Fruit fly (Drosophila melanogaster): ENCODE results near the gene CG1840.
A peak's percentile ranks its signal among the peaks of the same experiment; 100 is the strongest.

Gene CG1840

dm6 chrX:11913581-11913980 lies 25.4 kb downstream of the CG1840 start:
- TF ChIP-seq woc (GFP tag; optimal IDR thresholded peaks at IDR 0.05) = peak; percentile 21
- TF ChIP-seq usp (GFP tag; optimal IDR thresholded peaks at IDR 0.05) = no peak
- TF ChIP-seq Dfd (GFP tag; optimal IDR thresholded peaks at IDR 0.05) = no peak

- TF ChIP-seq dsf (GFP tag; optimal IDR thresholded peaks at IDR 0.05; ENCODE audit: borderline replicate concordance) (no peak), fru (GFP tag; optimal IDR thresholded peaks at IDR 0.05) (peak; percentile 77), Myc (optimal IDR thresholded peaks at IDR 0.05) (no peak), tai (GFP tag; optimal IDR thresholded peaks at IDR 0.05) (no peak), Sp1 (GFP tag; optimal IDR thresholded peaks at IDR 0.05) (peak; percentile 95), foxo (GFP tag; optimal IDR thresholded peaks at IDR 0.05) (peak in 1 of 2 experiments; percentile 83), dmrt93B (GFP tag; optimal IDR thresholded peaks at IDR 0.05) (peak; percentile 84), dl (GFP tag; optimal IDR thresholded peaks at IDR 0.05; ENCODE audit: insufficient read depth in 1 of 2, partially characterized antibody in 2 of 2) (no peak), CrebA (GFP tag; optimal IDR thresholded peaks at IDR 0.05; ENCODE audit: borderline replicate concordance) (no peak), Hnf4 (GFP tag; optimal IDR thresholded peaks at IDR 0.05) (peak; percentile 37), Rel (GFP tag; optimal IDR thresholded peaks at IDR 0.05) (no peak), Rel (tag; optimal IDR thresholded peaks at IDR 0.05) (peak; percentile 77), sage (GFP tag; optimal IDR thresholded peaks at IDR 0.05) (no peak), br (GFP tag; optimal IDR thresholded peaks at IDR 0.05) (peak; percentile 65), CG32264 (GFP tag; optimal IDR thresholded peaks at IDR 0.05) (no peak), pan (optimal IDR thresholded peaks at IDR 0.05) (no peak), rgr (GFP tag; optimal IDR thresholded peaks at IDR 0.05) (peak; percentile 77), usp (GFP tag; optimal IDR thresholded peaks at IDR 0.05) (no peak), h (GFP tag; optimal IDR thresholded peaks at IDR 0.05) (peak; percentile 77), Hr78 (GFP tag; optimal IDR thresholded peaks at IDR 0.05) (no peak), CG9705 (GFP tag; optimal IDR thresholded peaks at IDR 0.05) (peak; percentile 90), HLH106 (tag; optimal IDR thresholded peaks at IDR 0.05) (peak; percentile 96), sv (GFP tag; optimal IDR thresholded peaks at IDR 0.05) (peak; percentile 70), OdsH (GFP tag; optimal IDR thresholded peaks at IDR 0.05) (peak; percentile 84), Dif (GFP tag; optimal IDR thresholded peaks at IDR 0.05; ENCODE audit: partially characterized antibody) (no peak), GATAd (GFP tag; optimal IDR thresholded peaks at IDR 0.05) (no peak), woc (GFP tag; optimal IDR thresholded peaks at IDR 0.05) (peak; percentile 65), Jra (GFP tag; optimal IDR thresholded peaks at IDR 0.05) (no peak), brk (GFP tag; optimal IDR thresholded peaks at IDR 0.05) (peak; percentile 65), lola (GFP tag; optimal IDR thresholded peaks at IDR 0.05) (no peak), ey (GFP tag; optimal IDR thresholded peaks at IDR 0.05) (peak; percentile 53), jim (GFP tag; optimal IDR thresholded peaks at IDR 0.05) (no peak), psq (GFP tag; optimal IDR thresholded peaks at IDR 0.05) (peak; percentile 79)
These were observed 27.0 kb downstream of the CG1840 start for dm6 chrX:11915154-11915593.

DNA sequence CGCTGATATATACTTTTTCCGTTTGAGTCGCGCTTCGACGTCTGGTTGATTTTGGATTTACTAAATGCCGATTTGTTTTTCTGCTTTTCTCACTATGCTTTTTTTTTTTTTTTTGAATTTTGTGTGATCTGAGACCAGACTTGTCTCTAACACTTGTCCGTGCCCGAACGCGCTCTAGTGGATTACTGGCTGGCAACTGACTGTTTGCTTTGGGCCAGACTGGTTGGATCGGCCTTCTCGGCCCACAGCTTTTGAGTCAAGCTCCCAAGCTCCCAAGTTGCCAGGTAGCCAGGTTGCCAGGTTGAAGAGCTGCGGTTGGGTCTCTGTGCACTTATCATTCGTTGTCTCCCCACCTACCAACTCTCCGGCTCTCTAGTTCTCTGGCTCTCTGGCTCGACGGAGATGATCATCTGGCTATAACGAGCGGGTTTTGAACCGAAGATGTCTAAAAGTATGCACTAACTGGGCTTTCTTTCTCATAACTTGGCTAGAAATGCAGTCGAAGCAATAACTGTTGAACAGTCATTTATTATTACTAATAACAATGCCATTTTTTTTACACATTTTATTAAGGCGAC lies 29.0 kb downstream of the CG1840 start, which contains the start of gene pot:
Gene pot, minus strand, starts transcription at position 205 of the 578 bp plus-strand sequence.
- TF ChIP-seq sage (GFP tag; optimal IDR thresholded peaks at IDR 0.05) (no peak), dl (GFP tag; optimal IDR thresholded peaks at IDR 0.05; ENCODE audit: insufficient read depth in 1 of 2, partially characterized antibody in 2 of 2) (peak in 1 of 2 experiments; percentile 33), N (GFP tag; optimal IDR thresholded peaks at IDR 0.05) (no peak), dmrt93B (GFP tag; optimal IDR thresholded peaks at IDR 0.05) (no peak), Dfd (GFP tag; optimal IDR thresholded peaks at IDR 0.05) (no peak), ey (GFP tag; optimal IDR thresholded peaks at IDR 0.05) (no peak), br (GFP tag; optimal IDR thresholded peaks at IDR 0.05) (no peak), Myc (optimal IDR thresholded peaks at IDR 0.05) (peak; percentile 61), CrebA (GFP tag; optimal IDR thresholded peaks at IDR 0.05; ENCODE audit: borderline replicate concordance) (no peak), Mio (GFP tag; optimal IDR thresholded peaks at IDR 0.05) (no peak), jim (GFP tag; optimal IDR thresholded peaks at IDR 0.05) (no peak), usp (GFP tag; optimal IDR thresholded peaks at IDR 0.05) (no peak), sv (GFP tag; optimal IDR thresholded peaks at IDR 0.05) (no peak), h (GFP tag; optimal IDR thresholded peaks at IDR 0.05) (no peak), Dif (GFP tag; optimal IDR thresholded peaks at IDR 0.05; ENCODE audit: partially characterized antibody) (peak; percentile 18), Vsx2 (GFP tag; optimal IDR thresholded peaks at IDR 0.05; ENCODE audit: partially characterized antibody) (peak; percentile 62), dsf (GFP tag; optimal IDR thresholded peaks at IDR 0.05; ENCODE audit: borderline replicate concordance) (no peak), foxo (GFP tag; optimal IDR thresholded peaks at IDR 0.05) (no peak), woc (GFP tag; optimal IDR thresholded peaks at IDR 0.05) (peak; percentile 14), tai (GFP tag; optimal IDR thresholded peaks at IDR 0.05) (no peak), Hr78 (GFP tag; optimal IDR thresholded peaks at IDR 0.05) (no peak), GATAd (GFP tag; optimal IDR thresholded peaks at IDR 0.05) (no peak), Rel (GFP tag; optimal IDR thresholded peaks at IDR 0.05) (no peak), Rel (tag; optimal IDR thresholded peaks at IDR 0.05) (no peak), brk (GFP tag; optimal IDR thresholded peaks at IDR 0.05) (no peak), Jra (GFP tag; optimal IDR thresholded peaks at IDR 0.05) (no peak), rgr (GFP tag; optimal IDR thresholded peaks at IDR 0.05) (no peak), Abd-B (GFP tag; optimal IDR thresholded peaks at IDR 0.05) (no peak), Hnf4 (GFP tag; optimal IDR thresholded peaks at IDR 0.05) (no peak), OdsH (GFP tag; optimal IDR thresholded peaks at IDR 0.05) (no peak), Sp1 (GFP tag; optimal IDR thresholded peaks at IDR 0.05) (no peak), HLH106 (tag; optimal IDR thresholded peaks at IDR 0.05) (no peak), fru (GFP tag; optimal IDR thresholded peaks at IDR 0.05) (no peak), CG9705 (GFP tag; optimal IDR thresholded peaks at IDR 0.05) (no peak), Hr83 (GFP tag; optimal IDR thresholded peaks at IDR 0.05; ENCODE audit: poor library complexity, severe bottlenecking) (peak; percentile 36), CG32264 (GFP tag; optimal IDR thresholded peaks at IDR 0.05) (no peak), lola (GFP tag; optimal IDR thresholded peaks at IDR 0.05) (no peak), pan (optimal IDR thresholded peaks at IDR 0.05) (no peak), psq (GFP tag; optimal IDR thresholded peaks at IDR 0.05) (no peak)
